Fruit fly (Drosophila melanogaster): Measurements from ENCODE around the gene CG18170.

Gene CG18170

DNA sequence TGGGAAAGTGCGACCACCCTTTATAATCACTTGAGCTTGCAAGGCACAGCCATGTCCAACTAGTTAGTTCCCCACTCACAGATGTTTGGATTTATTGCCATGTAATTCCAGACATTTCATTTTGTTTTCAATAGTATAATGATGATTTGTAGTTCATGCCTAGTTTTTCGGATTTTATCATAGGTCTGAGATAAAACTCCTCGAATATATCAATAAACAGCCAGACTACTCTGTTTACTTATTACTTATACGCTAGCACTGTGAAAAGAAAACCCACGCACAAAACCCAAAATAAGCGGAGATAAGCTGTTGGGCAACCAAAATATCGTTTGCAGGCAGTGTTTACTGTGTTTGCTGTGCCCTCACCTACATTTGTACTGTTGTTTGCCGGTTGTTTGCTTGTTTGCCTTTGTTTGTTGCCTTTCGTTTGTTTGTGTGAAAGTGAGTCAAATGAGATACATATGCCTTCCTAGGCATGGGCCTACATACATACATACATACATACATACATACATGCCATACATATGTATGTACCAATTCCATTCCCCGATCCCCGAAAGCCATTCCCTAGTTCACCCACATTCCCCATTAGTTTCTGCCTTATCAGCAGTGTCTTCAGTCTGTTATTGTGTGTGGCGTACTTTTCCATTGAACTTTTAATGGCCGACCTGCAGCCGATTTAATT lies 23.4 kb upstream of the CG18170 start (continued):
- TF ChIP-seq tgo (GFP tag; IDR thresholded peaks at IDR 0.05) (no peak; the same call in 2 of the 3 replicates), gcm2 (GFP tag; optimal IDR thresholded peaks at IDR 0.05) (peak; percentile 1), Nf-YB (GFP tag; optimal IDR thresholded peaks at IDR 0.05) (peak; percentile 41), HLH54F (GFP tag; optimal IDR thresholded peaks at IDR 0.05) (peak; percentile 2), Doc2 (GFP tag; IDR thresholded peaks at IDR 0.05) (no peak), dmrt99B (tag; optimal IDR thresholded peaks at IDR 0.05) (peak; percentile 82), Atf6 (GFP tag; IDR thresholded peaks at IDR 0.05) (peak; percentile 51; the same call in 1 of the 2 replicates), CG8281 (tag; optimal IDR thresholded peaks at IDR 0.05) (peak; percentile 66), CG1792 (GFP tag; optimal IDR thresholded peaks at IDR 0.05) (no peak), maf-S (GFP tag; optimal IDR thresholded peaks at IDR 0.05) (peak; percentile 46), Drgx (GFP tag; IDR thresholded peaks at IDR 0.05) (no peak), sr (GFP tag; IDR thresholded peaks at IDR 0.05) (peak; percentile 72; the same call in 2 of the 3 replicates), ci (GFP tag; IDR thresholded peaks at IDR 0.05) (peak; percentile 83), insv (GFP tag; optimal IDR thresholded peaks at IDR 0.05) (peak in 1 of 2 experiments; percentile 47), hb (GFP tag; IDR thresholded peaks at IDR 0.05; ENCODE audit: partially characterized antibody) (no peak), CG14860 (GFP tag; IDR thresholded peaks at IDR 0.05; ENCODE audit: partially characterized antibody) (no peak), Deaf1 (tag; optimal IDR thresholded peaks at IDR 0.05) (no peak), CG4707 (GFP tag; optimal IDR thresholded peaks at IDR 0.05) (peak; percentile 61), dm (GFP tag; optimal IDR thresholded peaks at IDR 0.05) (peak; percentile 5), CG8388 (GFP tag; optimal IDR thresholded peaks at IDR 0.05) (peak; percentile 76), scrt (GFP tag; optimal IDR thresholded peaks at IDR 0.05) (peak; percentile 44), Mrtf (GFP tag; IDR thresholded peaks at IDR 0.05) (no peak), slou (GFP tag; optimal IDR thresholded peaks at IDR 0.05) (no peak), gem (tag; optimal IDR thresholded peaks at IDR 0.05) (peak; percentile 79), Awh (GFP tag; IDR thresholded peaks at IDR 0.05) (peak; percentile 63; the same call in 1 of the 2 replicates), pum (GFP tag; optimal IDR thresholded peaks at IDR 0.05) (peak; percentile 62), phol (tag; optimal IDR thresholded peaks at IDR 0.05) (peak; percentile 52), tap (tag; optimal IDR thresholded peaks at IDR 0.05) (peak; percentile 50), CG32772 (GFP tag; IDR thresholded peaks at IDR 0.05) (0 out of 2 replicates have a peak, but pooled peaks have one; percentile 27), dmrt11E (tag; optimal IDR thresholded peaks at IDR 0.05) (peak; percentile 82), CG7839 (tag; optimal IDR thresholded peaks at IDR 0.05) (peak; percentile 76), Hr39 (optimal IDR thresholded peaks at IDR 0.05) (no peak), CHES-1-like (GFP tag; optimal IDR thresholded peaks at IDR 0.05) (peak; percentile 72), al (GFP tag; IDR thresholded peaks at IDR 0.05) (no peak), so (GFP tag; IDR thresholded peaks at IDR 0.05) (0 out of 3 replicates have a peak, but pooled peaks have one; percentile 49), ham (GFP tag; IDR thresholded peaks at IDR 0.05) (no peak), pita (GFP tag; optimal IDR thresholded peaks at IDR 0.05) (no peak), z (GFP tag; IDR thresholded peaks at IDR 0.05) (peak; percentile 76), Poxn (GFP tag; IDR thresholded peaks at IDR 0.05) (no peak), mirr (GFP tag; optimal IDR thresholded peaks at IDR 0.05) (peak; percentile 63), CG4854 (GFP tag; optimal IDR thresholded peaks at IDR 0.05) (peak; percentile 59), CG17385 (GFP tag; optimal IDR thresholded peaks at IDR 0.05) (peak; percentile 60), p53 (GFP tag; optimal IDR thresholded peaks at IDR 0.05) (peak; percentile 19), en (GFP tag; optimal IDR thresholded peaks at IDR 0.05) (peak; percentile 8), Sry-β (GFP tag; optimal IDR thresholded peaks at IDR 0.05) (peak; percentile 57), klu (GFP tag; IDR thresholded peaks at IDR 0.05) (peak; percentile 13; the same call in 1 of the 2 replicates), Trl (optimal IDR thresholded peaks at IDR 0.05) (no peak), Trl (GFP tag; optimal IDR thresholded peaks at IDR 0.05) (peak; percentile 69), CG2199 (GFP tag; IDR thresholded peaks at IDR 0.05) (no peak), ara (GFP tag; IDR thresholded peaks at IDR 0.05) (peak; percentile 84)

Data from whole organism, embryonic.